Worm (Caenorhabditis elegans) whole organism, L4 larva: ENCODE measurements around the gene B0464.9.

Source experiments
- F10B5.3 ChIP-seq: sonication (generic microtip); optimal IDR thresholded peaks from 2 replicates; lab custom pipeline; 2016; ENCODE audit warnings: mild to moderate bottlenecking, missing genetic modification characterization, missing compliant biosample characterization
- F26F4.8 ChIP-seq: fragments of 200-800 bp; sonication (Bioruptor generic); conservative IDR thresholded peaks from 2 replicates; pipeline ENCODE4 v1.3.6; 2022; ENCODE audit warnings: missing genetic modification characterization, missing compliant biosample characterization
- R02D3.7 ChIP-seq: fragments of 150-350 bp; sonication (generic microtip); optimal IDR thresholded peaks from 3 replicates; lab custom pipeline; 2014; ENCODE audit warnings: missing biosample characterization, missing genetic modification characterization
- T26A8.4 ChIP-seq: fragments of 200-800 bp; sonication (Bioruptor generic); IDR thresholded peaks from 2 replicates; pipeline ENCODE4 v1.3.6; 2022; ENCODE audit warnings: missing genetic modification characterization, missing compliant biosample characterization
- Y5F2A.4 ChIP-seq: fragments of 200-800 bp; sonication (Bioruptor generic); optimal IDR thresholded peaks from 2 replicates; lab custom pipeline; 2018; ENCODE audit warnings: mild to moderate bottlenecking, missing genetic modification characterization, missing compliant biosample characterization
- ZK337.2 ChIP-seq: fragments of 200-800 bp; sonication (Bioruptor generic); IDR thresholded peaks from 2 replicates; pipeline ENCODE4 v1.3.6; 2022; ENCODE audit warnings: missing genetic modification reagents, missing genetic modification characterization, missing compliant biosample characterization
- aha-1 ChIP-seq: fragments of 150-350 bp; peaks from one replicate; lab custom pipeline; 2014; ENCODE audit warnings: missing biosample characterization, missing genetic modification characterization
- ceh-62 ChIP-seq: sonication (generic microtip); optimal IDR thresholded peaks from 2 replicates; lab custom pipeline; 2017; ENCODE audit warnings: missing biosample characterization, missing genetic modification characterization
- daf-16 ChIP-seq, 3 experiments: sonication (generic microtip); optimal IDR thresholded peaks; 2 replicates each; lab custom pipeline; 2016 to 2017; ENCODE audit warnings: missing genetic modification characterization in 3 of 3, missing genetic modification reagents in 3 of 3, mild to moderate bottlenecking in 2 of 3, missing compliant biosample characterization in 2 of 3, missing biosample characterization in 1 of 3, moderate library complexity in 1 of 3
- daf-8 ChIP-seq: fragments of 200-800 bp; sonication (Bioruptor generic); IDR thresholded peaks from 2 replicates; pipeline ENCODE4 v1.3.6; 2022; ENCODE audit warnings: missing genetic modification characterization, missing compliant biosample characterization
- dmd-8 ChIP-seq: fragments of 200-800 bp; sonication (Bioruptor generic); IDR thresholded peaks from 2 replicates; pipeline ENCODE4 v1.3.6; 2022; ENCODE audit warnings: missing genetic modification characterization, missing compliant biosample characterization
- fkh-10 ChIP-seq: fragments of 150-350 bp; optimal IDR thresholded peaks from 2 replicates; lab custom pipeline; 2014; ENCODE audit warnings: missing biosample characterization, missing genetic modification reagents, missing genetic modification characterization
- gei-8 ChIP-seq: fragments of 200-800 bp; sonication (Bioruptor generic); optimal IDR thresholded peaks from 2 replicates; lab custom pipeline; 2018; ENCODE audit warnings: mild to moderate bottlenecking, missing genetic modification characterization, missing compliant biosample characterization
- hif-1 ChIP-seq, 2 experiments: sonication (generic microtip); optimal IDR thresholded peaks; 2 replicates each; lab custom pipeline; 2016 to 2017; ENCODE audit warnings: missing compliant biosample characterization in 2 of 2, missing genetic modification characterization in 2 of 2, missing genetic modification reagents in 2 of 2, missing genotype in 2 of 2, mild to moderate bottlenecking in 1 of 2
- hlh-11 ChIP-seq: fragments of 200-800 bp; sonication (Bioruptor generic); optimal IDR thresholded peaks from 2 replicates; lab custom pipeline; 2018; ENCODE audit warnings: mild to moderate bottlenecking, missing genetic modification characterization, missing compliant biosample characterization
- lin-29 ChIP-seq: fragments of 200-800 bp; sonication (Bioruptor generic); IDR thresholded peaks from 2 replicates; pipeline ENCODE4 v1.3.6; 2022; ENCODE audit warnings: missing genetic modification reagents, missing genetic modification characterization, missing compliant biosample characterization
- lsy-2 ChIP-seq, 2 experiments: fragments of 150-350 bp in 1 of 2; sonication (generic microtip) in 1 of 2; optimal IDR thresholded peaks; 2 replicates each; lab custom pipeline; 2014 to 2017; ENCODE audit warnings: missing biosample characterization in 2 of 2, missing genetic modification characterization in 2 of 2
- madf-9 ChIP-seq: fragments of 200-800 bp; sonication (Bioruptor generic); conservative IDR thresholded peaks from 2 replicates; pipeline ENCODE4 v1.3.6; 2022; ENCODE audit warnings: missing genetic modification reagents, missing genetic modification characterization, missing compliant biosample characterization
- mdl-1 ChIP-seq, 2 experiments: fragments of 150-350 bp in 1 of 2; sonication (generic microtip) in 1 of 2; optimal IDR thresholded peaks; 2 replicates each; lab custom pipeline; 2014 to 2017; ENCODE audit warnings: missing biosample characterization in 2 of 2, missing genetic modification characterization in 2 of 2
- mdt-29 ChIP-seq: fragments of 200-800 bp; sonication (Bioruptor generic); IDR thresholded peaks from 2 replicates; pipeline ENCODE4 v1.3.6; 2022; ENCODE audit warnings: missing genetic modification reagents, missing genetic modification characterization, missing compliant biosample characterization
- mes-2 ChIP-seq: sonication (generic microtip); optimal IDR thresholded peaks from 2 replicates; lab custom pipeline; 2016; ENCODE audit warnings: missing genotype, mild to moderate bottlenecking, missing genetic modification characterization, missing compliant biosample characterization; ENCODE audit not compliant: poor library complexity, severe bottlenecking
- nhr-10 ChIP-seq: fragments of 150-350 bp; optimal IDR thresholded peaks from 2 replicates; lab custom pipeline; 2014; ENCODE audit warnings: missing biosample characterization, missing genetic modification characterization
- nhr-237 ChIP-seq: sonication (generic microtip); optimal IDR thresholded peaks from 2 replicates; lab custom pipeline; 2017; ENCODE audit warnings: missing biosample characterization, missing genetic modification characterization
- nhr-28 ChIP-seq: fragments of 150-350 bp; optimal IDR thresholded peaks from 2 replicates; lab custom pipeline; 2014; ENCODE audit warnings: missing biosample characterization, missing genetic modification characterization
- nhr-41 ChIP-seq: fragments of 200-800 bp; sonication (Bioruptor generic); IDR thresholded peaks from 2 replicates; pipeline ENCODE4 v1.3.6; 2022; ENCODE audit warnings: missing genetic modification reagents, missing genetic modification characterization, missing compliant biosample characterization
- nhr-42 ChIP-seq: fragments of 200-800 bp; sonication (Bioruptor generic); IDR thresholded peaks from 2 replicates; pipeline ENCODE4 v1.3.6; 2022; ENCODE audit warnings: missing genetic modification characterization, missing compliant biosample characterization
- nhr-48 ChIP-seq: sonication (generic microtip); optimal IDR thresholded peaks from 2 replicates; lab custom pipeline; 2016; ENCODE audit warnings: mild to moderate bottlenecking, missing genetic modification characterization, missing compliant biosample characterization
- nhr-76 ChIP-seq: fragments of 150-350 bp; optimal IDR thresholded peaks from 2 replicates; lab custom pipeline; 2014; ENCODE audit warnings: missing biosample characterization, missing genetic modification characterization
- nhr-77 ChIP-seq: fragments of 150-350 bp; optimal IDR thresholded peaks from 2 replicates; lab custom pipeline; 2014; ENCODE audit warnings: missing biosample characterization, missing genetic modification characterization
- php-3 ChIP-seq: fragments of 200-800 bp; sonication (Bioruptor generic); IDR thresholded peaks from 2 replicates; pipeline ENCODE4 v1.3.6; 2022; ENCODE audit warnings: missing genetic modification reagents, missing genetic modification characterization, missing compliant biosample characterization
- rbr-2 ChIP-seq: sonication (generic microtip); optimal IDR thresholded peaks from 2 replicates; lab custom pipeline; 2016; ENCODE audit warnings: missing genotype, missing genetic modification characterization, missing compliant biosample characterization
- spr-3 ChIP-seq: fragments of 200-800 bp; sonication (Bioruptor generic); optimal IDR thresholded peaks from 2 replicates; lab custom pipeline; 2018; ENCODE audit warnings: mild to moderate bottlenecking, missing genetic modification characterization, missing compliant biosample characterization
- tra-1 ChIP-seq: fragments of 200-800 bp; sonication (Bioruptor generic); IDR thresholded peaks from 2 replicates; pipeline ENCODE4 v1.3.6; 2022; ENCODE audit warnings: missing genetic modification reagents, missing genetic modification characterization, missing compliant biosample characterization
- unc-62 ChIP-seq, 3 experiments: fragments of 150-350 bp in 1 of 3; sonication (generic microtip); optimal IDR thresholded peaks in 2 of 3; peaks in 1 of 3; 1 replicate in 1 of 3; 2 replicates in 2 of 3; lab custom pipeline; 2014 to 2017; ENCODE audit warnings: missing biosample characterization in 3 of 3, missing genetic modification characterization in 3 of 3, missing genetic modification reagents in 3 of 3, missing genotype in 1 of 3
- zip-11 ChIP-seq: fragments of 200-800 bp; sonication (Bioruptor generic); IDR thresholded peaks from 2 replicates; pipeline ENCODE4 v1.3.6; 2022; ENCODE audit warnings: missing genetic modification characterization, missing compliant biosample characterization
- ztf-7 ChIP-seq: fragments of 150-350 bp; optimal IDR thresholded peaks from 2 replicates; lab custom pipeline; 2014; ENCODE audit warnings: missing biosample characterization, missing genetic modification characterization

The B0464.9 gene

ce11 chrIII:9487454-9487853 is 21.9 kb downstream of the B0464.9 start (continued):
- TF ChIP-seq nhr-41 (GFP tag; lab: Robert Waterston, UW) (no peak), Y5F2A.4 (GFP tag; lab: Kevin White, UChicago) (no peak), ceh-62 (tag; lab: Kevin White, UChicago) (no peak), tra-1 (no peak), madf-9 (GFP tag; lab: Robert Waterston, UW) (no peak), hlh-11 (tag; lab: Kevin White, UChicago) (peak; percentile 31)

- TF ChIP-seq nhr-48 (tag; lab: Kevin White, UChicago), result no peak
- no peak for TF ChIP-seq R02D3.7 (tag; lab: Kevin White, UChicago)
- TF ChIP-seq F10B5.3, result no peak
- TF ChIP-seq spr-3 (GFP tag; lab: Kevin White, UChicago), result no peak
- no peak for TF ChIP-seq rbr-2 (tag; lab: Kevin White, UChicago)
- no peak for TF ChIP-seq mdt-29 (GFP tag; lab: Robert Waterston, UW)
- no peak for TF ChIP-seq ZK337.2 (GFP tag; lab: Robert Waterston, UW)
- no peak for TF ChIP-seq gei-8 (GFP tag; lab: Kevin White, UChicago)
- TF ChIP-seq nhr-77 (tag; lab: Kevin White, UChicago), result no peak
- TF ChIP-seq ztf-7 (tag; lab: Kevin White, UChicago), result no peak
- no peak for TF ChIP-seq aha-1
- TF ChIP-seq daf-8, result no peak
- TF ChIP-seq mes-2 (tag; lab: Kevin White, UChicago), result no peak
- TF ChIP-seq nhr-28 (tag; lab: Kevin White, UChicago), result no peak
- no peak for TF ChIP-seq lin-29 (GFP tag; lab: Robert Waterston, UW)
- TF ChIP-seq nhr-237 (tag; lab: Kevin White, UChicago), result no peak
- TF ChIP-seq daf-16 (GFP tag; optimal IDR thresholded peaks at IDR 0.05; lab: Kevin White, UChicago), result no peak
- TF ChIP-seq daf-16 (tag; optimal IDR thresholded peaks at IDR 0.05; lab: Kevin White, UChicago), result no peak
- no peak for TF ChIP-seq nhr-10
- TF ChIP-seq nhr-76 (tag; lab: Kevin White, UChicago), result no peak
These were observed 22.5 kb downstream of the B0464.9 start for ce11 chrIII:9488027-9488426.

- TF ChIP-seq F26F4.8 (no peak), T26A8.4 (GFP tag; lab: Robert Waterston, UW) (no peak), mdl-1 (tag; optimal IDR thresholded peaks at IDR 0.05; lab: Kevin White, UChicago) (no peak), lsy-2 (tag; optimal IDR thresholded peaks at IDR 0.05; lab: Kevin White, UChicago) (no peak), fkh-10 (GFP tag; lab: Kevin White, UChicago) (no peak), zip-11 (GFP tag; lab: Robert Waterston, UW) (no peak), dmd-8 (no peak), nhr-42 (GFP tag; lab: Robert Waterston, UW) (no peak), daf-16 (GFP tag; optimal IDR thresholded peaks at IDR 0.05; lab: Kevin White, UChicago) (no peak), daf-16 (tag; optimal IDR thresholded peaks at IDR 0.05; lab: Kevin White, UChicago) (no peak), php-3 (GFP tag; lab: Robert Waterston, UW) (no peak), daf-8 (no peak), hif-1 (tag; optimal IDR thresholded peaks at IDR 0.05; lab: Kevin White, UChicago) (no peak)
These were observed 22.9 kb downstream of the B0464.9 start, which contains the start of gene nlp-36 for ce11 chrIII:9488431-9488830. TSS of gene nlp-36 (plus strand) at chrIII:9488731.

- TF ChIP-seq ZK337.2 (GFP tag; lab: Robert Waterston, UW), result no peak
- TF ChIP-seq unc-62 (GFP tag; optimal IDR thresholded peaks at IDR 0.05 in 1 of 2; lab: Kevin White, UChicago), result peak in 1 of 2 experiments; percentile 10
- TF ChIP-seq unc-62 (tag; optimal IDR thresholded peaks at IDR 0.05; lab: Kevin White, UChicago), result no peak
These were observed 24.2 kb downstream of the B0464.9 start for ce11 chrIII:9489798-9490197.
